Fruit fly (Drosophila melanogaster): ENCODE results near the gene CatB.

DNA sequence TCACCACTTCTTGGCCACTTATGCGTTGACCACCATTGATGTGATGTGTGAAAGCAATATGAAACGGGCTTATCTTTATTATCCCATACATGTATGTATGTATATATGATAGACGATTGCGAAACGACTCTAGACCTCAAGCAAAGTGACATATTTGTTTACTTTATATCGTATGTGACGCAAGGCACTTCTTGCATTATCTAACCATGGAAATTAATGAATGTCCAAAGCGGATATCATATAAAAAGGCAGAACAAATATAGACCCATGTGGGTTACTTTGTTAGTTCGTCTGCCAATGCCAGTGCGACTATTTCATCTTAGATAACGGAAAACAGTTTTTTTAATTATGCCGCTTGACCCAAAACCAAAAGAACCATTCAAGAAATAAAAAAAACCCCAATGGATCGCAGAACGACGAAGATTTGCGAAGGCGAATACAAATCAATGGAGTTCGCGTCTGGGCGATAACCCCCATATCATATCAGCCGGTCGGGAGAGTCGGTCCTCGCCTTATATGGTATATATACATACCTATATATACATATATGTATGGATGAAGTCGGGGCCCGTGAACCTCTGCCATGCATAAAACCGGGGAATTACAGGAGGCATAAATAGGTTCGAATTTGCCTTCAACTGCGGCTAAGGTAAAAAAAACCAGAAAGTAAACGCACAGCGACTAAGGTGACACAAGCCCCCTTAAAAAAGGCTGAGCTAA lies 2.3 kb upstream of the CatB start:
- TF ChIP-seq psq (optimal IDR thresholded peaks at IDR 0.05) (no peak), pan (optimal IDR thresholded peaks at IDR 0.05) (no peak), Dll (optimal IDR thresholded peaks at IDR 0.05) (no peak), EcR (GFP tag; optimal IDR thresholded peaks at IDR 0.05) (no peak), usp (GFP tag; optimal IDR thresholded peaks at IDR 0.05) (no peak), CG8478 (optimal IDR thresholded peaks at IDR 0.05) (no peak)
